Fruit fly (Drosophila melanogaster): ENCODE results near the gene Ir85a.
A peak's percentile ranks its signal among the peaks of the same experiment; 100 is the strongest.

The Ir85a gene

dm6 chr3R:8846154-8846648, 51.7 kb downstream of the Ir85a start (continued):
- TF ChIP-seq CG13287 (GFP tag; IDR thresholded peaks at IDR 0.05; ENCODE audit: partially characterized antibody) (peak; percentile 56; the same call in 1 of the 2 replicates), Hr78 (GFP tag; optimal IDR thresholded peaks at IDR 0.05) (peak in 1 of 2 experiments; percentile 0), crol (GFP tag; IDR thresholded peaks at IDR 0.05) (peak; percentile 32; the same call in 1 of the 2 replicates), Nf-YC (tag; optimal IDR thresholded peaks at IDR 0.05) (peak; percentile 53), CG2889 (GFP tag; IDR thresholded peaks at IDR 0.05) (no peak), Poxn (GFP tag; IDR thresholded peaks at IDR 0.05) (no peak), knrl (GFP tag; IDR thresholded peaks at IDR 0.05; ENCODE audit: partially characterized antibody) (no peak; the same call in 2 of the 3 replicates), CG12744 (GFP tag; optimal IDR thresholded peaks at IDR 0.05) (peak; percentile 17), cwo (GFP tag; optimal IDR thresholded peaks at IDR 0.05) (peak; percentile 45), CG7372 (GFP tag; IDR thresholded peaks at IDR 0.05) (no peak), E2f1 (GFP tag; IDR thresholded peaks at IDR 0.05) (peak; percentile 8; the same call in 1 of the 2 replicates), HLH4C (GFP tag; IDR thresholded peaks at IDR 0.05; ENCODE audit: partially characterized antibody) (0 out of 3 replicates have a peak, but pooled peaks have one; percentile 16), CoRest (tag; optimal IDR thresholded peaks at IDR 0.05) (peak; percentile 28), CG6791 (GFP tag; IDR thresholded peaks at IDR 0.05; ENCODE audit: partially characterized antibody) (peak; percentile 66; the same call in 2 of the 3 replicates), CG7556 (GFP tag; optimal IDR thresholded peaks at IDR 0.05) (peak; percentile 48), Pdp1 (GFP tag; optimal IDR thresholded peaks at IDR 0.05) (peak in 1 of 2 experiments; percentile 48), CG14710 (tag; optimal IDR thresholded peaks at IDR 0.05) (peak; percentile 47), CG2116 (GFP tag; optimal IDR thresholded peaks at IDR 0.05) (peak; percentile 43), Elba2 (GFP tag; optimal IDR thresholded peaks at IDR 0.05) (peak; percentile 13), en (GFP tag; optimal IDR thresholded peaks at IDR 0.05) (no peak), Trl (optimal IDR thresholded peaks at IDR 0.05) (peak in 1 of 2 experiments; percentile 28), Trl (GFP tag; optimal IDR thresholded peaks at IDR 0.05) (peak; percentile 39), ken (GFP tag; IDR thresholded peaks at IDR 0.05) (no peak), CG10366 (GFP tag; IDR thresholded peaks at IDR 0.05) (no peak), Abd-B (GFP tag; optimal IDR thresholded peaks at IDR 0.05) (no peak), Dip2 (GFP tag; IDR thresholded peaks at IDR 0.05) (no peak), Doc2 (GFP tag; IDR thresholded peaks at IDR 0.05) (no peak), Hey (tag; optimal IDR thresholded peaks at IDR 0.05) (peak; percentile 45), CG12155 (GFP tag; optimal IDR thresholded peaks at IDR 0.05) (peak; percentile 65), nmo (GFP tag; optimal IDR thresholded peaks at IDR 0.05) (no peak), CG10431 (GFP tag; optimal IDR thresholded peaks at IDR 0.05) (peak; percentile 24), sens (GFP tag) (peak; percentile 90), Rfx (GFP tag; IDR thresholded peaks at IDR 0.05) (peak; percentile 72; the same call in 1 of the 2 replicates), CG1792 (GFP tag; optimal IDR thresholded peaks at IDR 0.05) (peak; percentile 24), Xrp1 (GFP tag; IDR thresholded peaks at IDR 0.05) (peak; percentile 54), CG10462 (GFP tag; optimal IDR thresholded peaks at IDR 0.05) (no peak), Asciz (GFP tag; optimal IDR thresholded peaks at IDR 0.05) (peak; percentile 63), CG9609 (GFP tag; optimal IDR thresholded peaks at IDR 0.05) (no peak), unc-4 (GFP tag; IDR thresholded peaks at IDR 0.05; ENCODE audit: partially characterized antibody) (peak; percentile 42; the same call in 1 of the 2 replicates), yki (optimal IDR thresholded peaks at IDR 0.05) (no peak), croc (GFP tag; conservative IDR thresholded peaks at IDR 0.05) (no peak), lola (GFP tag; optimal IDR thresholded peaks at IDR 0.05) (no peak), CG6854 (GFP tag; optimal IDR thresholded peaks at IDR 0.05) (peak; percentile 54), CG13624 (GFP tag; optimal IDR thresholded peaks at IDR 0.05) (peak; percentile 47), tll (GFP tag; optimal IDR thresholded peaks at IDR 0.05) (peak in 1 of 2 experiments; percentile 37), sna (GFP tag; IDR thresholded peaks at IDR 0.05; ENCODE audit: partially characterized antibody) (peak; percentile 47; the same call in 1 of the 2 replicates), MESR4 (GFP tag; optimal IDR thresholded peaks at IDR 0.05) (peak; percentile 31), sisA (GFP tag; IDR thresholded peaks at IDR 0.05) (no peak), CG16863 (GFP tag; optimal IDR thresholded peaks at IDR 0.05) (peak; percentile 50)

All from whole organism, embryonic.